Worm (Caenorhabditis elegans): ENCODE results near the gene C33H5.1.

C33H5.1 gene

DNA sequence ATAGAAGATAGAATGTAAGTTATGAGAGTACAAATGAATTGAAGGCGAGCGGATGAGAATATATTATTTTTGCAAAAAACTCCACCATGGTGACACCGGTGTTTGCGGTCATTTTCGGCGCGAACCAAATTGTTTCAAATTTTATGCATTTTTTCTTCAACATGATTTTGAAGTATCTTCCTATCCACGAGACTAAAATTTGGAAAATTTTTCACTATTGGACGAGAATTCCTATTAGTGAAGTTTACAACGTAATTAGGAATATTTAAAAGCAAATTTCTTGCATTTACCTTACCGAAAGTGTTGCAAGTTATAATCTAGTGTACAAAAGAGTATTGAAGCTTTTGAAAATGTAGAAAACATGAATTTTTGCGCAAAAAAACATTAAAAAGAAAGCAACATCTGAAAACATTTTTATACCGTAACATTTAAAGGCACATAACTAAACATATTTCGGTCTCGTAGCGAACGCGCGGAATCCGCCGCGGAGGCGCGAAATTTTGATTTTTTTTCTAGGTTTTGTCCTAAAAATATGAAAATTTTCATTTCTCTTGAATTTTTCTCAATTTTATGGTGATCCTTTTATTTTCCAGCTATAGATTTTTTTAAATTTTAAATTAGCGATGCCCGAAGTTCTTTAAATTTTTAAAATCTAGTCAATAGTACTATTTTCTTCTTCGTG lies 12.1 kb upstream of the C33H5.1 start, which contains the start of gene sgo-1:
TSS of gene sgo-1 (minus strand) at position 51 of the 682 bp plus-strand sequence.
- TF ChIP-seq tbx-2 (tag; optimal IDR thresholded peaks at IDR 0.05): no peak
- TF ChIP-seq ceh-82 (tag; optimal IDR thresholded peaks at IDR 0.05): no peak
- TF ChIP-seq nhr-25 (tag; optimal IDR thresholded peaks at IDR 0.05): no peak
- TF ChIP-seq lin-39 (tag; optimal IDR thresholded peaks at IDR 0.05): no peak
- no peak for TF ChIP-seq hmg-11 (tag; optimal IDR thresholded peaks at IDR 0.05)
- no peak for TF ChIP-seq zag-1 (tag; optimal IDR thresholded peaks at IDR 0.05)
- TF ChIP-seq snpc-4 (tag; optimal IDR thresholded peaks at IDR 0.05): no peak
- no peak for TF ChIP-seq nhr-12 (tag; optimal IDR thresholded peaks at IDR 0.05)
- TF ChIP-seq ZK546.5 (tag; optimal IDR thresholded peaks at IDR 0.05): no peak

DNA sequence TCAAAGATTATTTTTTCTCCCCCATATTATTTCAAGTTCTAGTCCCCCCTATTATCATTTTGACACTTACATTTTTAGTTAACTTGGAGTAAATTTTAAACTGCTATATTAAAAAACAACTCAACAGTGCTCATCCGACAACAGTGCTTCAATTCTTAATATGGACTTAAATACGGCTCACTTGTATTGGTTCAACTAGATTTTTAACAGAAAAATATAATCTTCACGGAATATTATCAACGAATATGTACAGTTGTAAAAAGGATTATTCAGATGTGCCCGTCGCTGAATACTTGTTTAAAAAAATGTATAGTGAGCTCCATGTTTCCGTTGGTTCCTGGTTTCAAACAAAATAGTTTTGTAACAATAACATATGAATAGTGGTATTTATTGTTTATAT lies 8.4 kb upstream of the C33H5.1 start:
- TF ChIP-seq ZK546.5 (tag; optimal IDR thresholded peaks at IDR 0.05) (no peak), nhr-28 (tag; optimal IDR thresholded peaks at IDR 0.05) (no peak), unc-39 (tag; optimal IDR thresholded peaks at IDR 0.05) (no peak), nhr-67 (tag; optimal IDR thresholded peaks at IDR 0.05) (no peak), mml-1 (tag; optimal IDR thresholded peaks at IDR 0.05) (no peak), ceh-9 (tag; optimal IDR thresholded peaks at IDR 0.05) (no peak), fos-1 (tag; optimal IDR thresholded peaks at IDR 0.05) (no peak), tbx-2 (tag; optimal IDR thresholded peaks at IDR 0.05) (no peak), pqm-1 (tag; optimal IDR thresholded peaks at IDR 0.05) (no peak), ztf-11 (tag; optimal IDR thresholded peaks at IDR 0.05) (no peak), snpc-4 (tag; optimal IDR thresholded peaks at IDR 0.05) (no peak), elt-3 (tag; optimal IDR thresholded peaks at IDR 0.05) (no peak)

DNA sequence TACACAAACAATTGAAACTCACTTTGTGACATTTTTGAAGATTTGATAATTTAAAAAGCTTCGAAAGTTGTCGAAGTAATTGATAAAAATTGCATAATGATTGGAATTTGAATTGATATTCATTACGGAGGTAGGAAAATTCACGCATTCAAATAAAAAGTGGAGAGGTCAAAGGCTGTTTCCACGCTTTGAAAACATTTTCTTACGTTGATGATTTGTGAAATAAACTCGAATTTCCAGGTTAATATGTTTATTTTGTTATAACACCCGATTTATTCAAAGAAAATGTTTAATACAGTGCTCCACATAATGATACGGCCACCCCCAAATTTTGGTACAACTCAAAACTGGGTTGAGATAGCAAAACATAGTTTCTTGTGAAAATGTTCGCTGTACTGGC lies 5.5 kb upstream of the C33H5.1 start, which contains the start of gene C33H5.16:
TSS of gene C33H5.16 (minus strand) at position 101 of the 400 bp plus-strand sequence.
- TF ChIP-seq nhr-25 (tag; optimal IDR thresholded peaks at IDR 0.05) (no peak), hmg-11 (tag; optimal IDR thresholded peaks at IDR 0.05) (no peak)

DNA sequence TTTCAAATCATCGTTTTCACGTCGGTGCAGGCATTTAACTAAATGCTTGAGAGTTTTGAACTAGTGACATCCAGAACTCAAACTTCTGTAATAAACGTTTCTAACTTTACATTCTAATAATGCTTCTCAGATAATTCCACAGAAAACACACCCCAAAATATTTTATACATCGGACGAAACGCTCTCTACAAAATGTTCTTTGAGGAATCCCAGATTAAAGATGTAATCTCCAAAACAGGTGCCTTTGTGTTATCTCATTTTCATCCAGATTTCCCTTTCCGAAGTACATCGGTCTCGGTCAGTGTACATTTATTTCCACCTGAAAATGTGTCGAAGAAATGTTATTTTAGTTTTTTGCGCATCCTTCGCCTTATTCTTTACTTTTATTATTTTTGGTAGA lies 4.0 kb upstream of the C33H5.1 start, which contains the start of gene C33H5.2:
TSS of gene C33H5.2 (plus strand) at position 301 of the 400 bp plus-strand sequence.
- TF ChIP-seq nhr-43 (tag; optimal IDR thresholded peaks at IDR 0.05; ENCODE audit: poor library complexity, severe bottlenecking): no peak
- TF ChIP-seq pha-4 (tag; optimal IDR thresholded peaks at IDR 0.05): no peak
- no peak for TF ChIP-seq jun-1 (tag; optimal IDR thresholded peaks at IDR 0.05)
- no peak for TF ChIP-seq mml-1 (tag; optimal IDR thresholded peaks at IDR 0.05)
- TF ChIP-seq hmg-11 (tag; optimal IDR thresholded peaks at IDR 0.05): no peak
- TF ChIP-seq lsy-12 (tag; optimal IDR thresholded peaks at IDR 0.05): no peak
- no peak for TF ChIP-seq R02D3.7 (tag; optimal IDR thresholded peaks at IDR 0.05)
- TF ChIP-seq elt-3 (tag; optimal IDR thresholded peaks at IDR 0.05): no peak
- no peak for TF ChIP-seq fkh-10 (GFP tag; optimal IDR thresholded peaks at IDR 0.05)
- TF ChIP-seq lin-15B (tag; optimal IDR thresholded peaks at IDR 0.05): no peak

DNA sequence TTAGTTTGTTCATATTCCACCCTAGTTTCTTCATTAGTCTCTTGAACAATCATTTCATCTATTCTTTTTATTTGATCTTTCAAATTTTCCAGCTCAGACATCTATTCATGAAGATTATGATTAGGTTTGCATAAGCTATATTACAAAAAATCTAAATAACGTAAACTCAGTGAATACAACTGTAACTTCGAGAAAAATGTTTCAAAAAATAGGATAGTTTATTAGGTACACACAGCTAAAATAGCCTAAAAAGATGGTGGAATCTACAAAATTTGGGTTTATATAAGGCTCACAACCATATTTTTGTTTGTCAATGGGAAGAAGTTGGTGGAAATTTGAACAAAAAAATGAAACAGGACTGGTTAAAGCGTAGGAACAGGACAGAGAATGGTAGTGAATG lies 4.0 kb downstream of the C33H5.1 start, which contains the start of gene zgpa-1:
TSS of gene zgpa-1 (minus strand) at position 101 of the 400 bp plus-strand sequence.
- no peak for TF ChIP-seq lsy-12 (tag; optimal IDR thresholded peaks at IDR 0.05)
- no peak for TF ChIP-seq fos-1 (tag; optimal IDR thresholded peaks at IDR 0.05)
- TF ChIP-seq nhr-23 (tag; optimal IDR thresholded peaks at IDR 0.05): no peak
- no peak for TF ChIP-seq ama-1 (optimal IDR thresholded peaks at IDR 0.05)
- no peak for TF ChIP-seq ZK546.5 (tag; optimal IDR thresholded peaks at IDR 0.05)
- no peak for TF ChIP-seq nhr-12 (tag; optimal IDR thresholded peaks at IDR 0.05)
- no peak for TF ChIP-seq nhr-237 (tag; optimal IDR thresholded peaks at IDR 0.05)
- TF ChIP-seq pha-4 (tag; optimal IDR thresholded peaks at IDR 0.05): no peak
- TF ChIP-seq skn-1 (tag; optimal IDR thresholded peaks at IDR 0.05): no peak
- no peak for TF ChIP-seq nfya-1 (tag; optimal IDR thresholded peaks at IDR 0.05; ENCODE audit: insufficient read depth)
- no peak for TF ChIP-seq nhr-25 (tag; optimal IDR thresholded peaks at IDR 0.05)
- TF ChIP-seq snpc-4 (tag; optimal IDR thresholded peaks at IDR 0.05): no peak
- no peak for TF ChIP-seq mml-1 (tag; optimal IDR thresholded peaks at IDR 0.05)
- TF ChIP-seq fkh-2 (tag; optimal IDR thresholded peaks at IDR 0.05): no peak
- TF ChIP-seq tbx-2 (tag; optimal IDR thresholded peaks at IDR 0.05): no peak
- no peak for TF ChIP-seq aly-2 (tag; optimal IDR thresholded peaks at IDR 0.05)

Measured in whole organism, L3 larva.